Worm (Caenorhabditis elegans) whole organism, early embryonic: ENCODE data around the gene pacs-1.

ENCODE experiments used
- hmbx-1 ChIP-seq: sonication (generic microtip); optimal IDR thresholded peaks from 2 replicates; lab custom pipeline; 2016; ENCODE audit warnings: mild to moderate bottlenecking, missing genetic modification characterization, missing compliant biosample characterization
- hmg-4 ChIP-seq: fragments of 200-800 bp; sonication (Bioruptor generic); optimal IDR thresholded peaks from 2 replicates; lab custom pipeline; 2018; ENCODE audit warnings: mild to moderate bottlenecking, missing genetic modification characterization, missing compliant biosample characterization
- tbx-11 ChIP-seq: fragments of 200-800 bp; sonication (Bioruptor generic); IDR thresholded peaks from 2 replicates; pipeline ENCODE4 v1.3.6; 2022; ENCODE audit warnings: missing genetic modification characterization, missing compliant biosample characterization

DNA sequence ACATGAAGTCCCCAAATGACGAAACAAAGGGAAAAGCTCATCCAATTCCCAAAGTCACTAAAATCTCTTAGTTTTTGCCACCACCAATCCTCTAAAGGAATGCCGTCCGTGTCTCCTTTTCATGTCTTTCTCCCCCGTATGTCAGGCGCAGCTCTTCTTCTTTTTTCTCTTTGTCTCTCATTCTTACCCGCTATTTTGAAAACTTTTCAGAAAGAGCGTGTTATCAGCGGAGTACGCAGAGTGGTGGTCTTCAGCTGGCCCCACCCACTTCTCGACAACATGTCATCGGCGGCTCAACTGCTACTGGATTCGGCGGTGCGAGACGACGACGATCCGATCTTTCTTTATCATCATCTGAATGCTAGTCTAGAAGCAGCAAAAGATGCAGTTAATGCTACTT, 25.7 kb downstream of the pacs-1 start, which contains the start of gene sphr-1:
- no peak for TF ChIP-seq hmbx-1 (tag; lab: Kevin White, UChicago)
- TF ChIP-seq tbx-11 = no peak
- TF ChIP-seq hmg-4 (GFP tag; lab: Kevin White, UChicago) = no peak
